Fruit fly (Drosophila melanogaster): ENCODE measurements around the gene CG33177.

CG33177 gene

DNA sequence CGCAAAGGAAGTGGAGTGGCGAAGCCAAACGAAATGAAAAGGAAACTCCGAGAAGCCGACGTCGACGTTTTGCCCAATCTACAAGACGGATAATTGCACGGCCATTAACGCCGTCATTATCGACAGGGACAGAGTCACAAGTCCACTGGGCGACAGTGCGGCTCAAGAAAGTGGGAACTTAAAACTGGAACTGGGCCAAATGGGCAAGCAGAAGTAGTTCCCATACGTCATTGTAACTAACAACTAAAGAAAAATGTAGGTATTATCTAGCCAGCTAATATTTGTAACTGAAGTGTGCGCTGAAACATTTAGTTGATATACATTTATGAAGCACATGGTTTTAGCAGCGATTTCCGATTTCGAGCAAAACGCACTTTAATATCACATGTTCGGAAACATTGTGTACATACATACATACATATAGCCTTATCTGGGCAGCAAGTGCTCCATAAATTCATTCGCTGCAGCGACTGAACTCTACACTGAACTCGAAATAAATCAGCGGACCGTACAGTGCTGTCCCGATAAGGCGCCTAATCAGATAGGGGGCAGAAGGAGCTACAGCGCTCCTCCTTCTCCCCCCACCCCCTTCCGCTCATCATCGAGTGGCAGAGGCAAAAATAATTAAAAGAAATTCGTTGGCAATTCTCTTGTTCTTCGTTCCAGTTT, 10.2 kb upstream of the CG33177 start (continued):
- TF ChIP-seq bsh (GFP tag; optimal IDR thresholded peaks at IDR 0.05), result peak in 1 of 2 experiments; percentile 0
- no peak for TF ChIP-seq CG4404 (GFP tag; IDR thresholded peaks at IDR 0.05)
- no peak for TF ChIP-seq CG7839 (tag; optimal IDR thresholded peaks at IDR 0.05)
- TF ChIP-seq CG11696 (GFP tag; IDR thresholded peaks at IDR 0.05), result peak; percentile 34; the same call in 1 of the 2 replicates
- TF ChIP-seq Fer3 (tag; optimal IDR thresholded peaks at IDR 0.05), result no peak

- TF ChIP-seq pum (GFP tag; optimal IDR thresholded peaks at IDR 0.05), result peak; percentile 91
- TF ChIP-seq sug (tag; optimal IDR thresholded peaks at IDR 0.05), result peak; percentile 90
- TF ChIP-seq kni (GFP tag; optimal IDR thresholded peaks at IDR 0.05), result peak; percentile 55
- TF ChIP-seq CG13624 (GFP tag; optimal IDR thresholded peaks at IDR 0.05), result peak; percentile 93
- TF ChIP-seq shn (GFP tag; optimal IDR thresholded peaks at IDR 0.05), result peak; percentile 96
- TF ChIP-seq CG15601 (tag; optimal IDR thresholded peaks at IDR 0.05), result peak; percentile 54
- peak; percentile 75 for TF ChIP-seq dati (GFP tag; IDR thresholded peaks at IDR 0.05)
- TF ChIP-seq CG1603 (tag; optimal IDR thresholded peaks at IDR 0.05), result peak; percentile 84
- TF ChIP-seq CG17912 (GFP tag; optimal IDR thresholded peaks at IDR 0.05), result peak; percentile 55
- TF ChIP-seq CG18764 (GFP tag; optimal IDR thresholded peaks at IDR 0.05), result peak; percentile 69
- peak; percentile 90 for TF ChIP-seq CG3281 (GFP tag; optimal IDR thresholded peaks at IDR 0.05)
- peak; percentile 89 for TF ChIP-seq CG13296 (GFP tag; optimal IDR thresholded peaks at IDR 0.05)
- peak; percentile 86 for TF ChIP-seq aop (GFP tag; IDR thresholded peaks at IDR 0.05)
- TF ChIP-seq CG10274 (GFP tag; optimal IDR thresholded peaks at IDR 0.05), result peak; percentile 67
- TF ChIP-seq BEAF-32 (GFP tag; optimal IDR thresholded peaks at IDR 0.05), result peak; percentile 11
- peak; percentile 94 for TF ChIP-seq lab (GFP tag; optimal IDR thresholded peaks at IDR 0.05)
- peak; percentile 86 for TF ChIP-seq vfl (GFP tag; optimal IDR thresholded peaks at IDR 0.05)
- TF ChIP-seq esg (GFP tag; conservative IDR thresholded peaks at IDR 0.05), result peak; percentile 81
- peak; percentile 91 for TF ChIP-seq Camta (GFP tag; optimal IDR thresholded peaks at IDR 0.05)
- peak; percentile 77 for TF ChIP-seq Bdp1 (GFP tag; optimal IDR thresholded peaks at IDR 0.05)
- no peak for TF ChIP-seq pan (optimal IDR thresholded peaks at IDR 0.05)
- TF ChIP-seq pan (GFP tag; optimal IDR thresholded peaks at IDR 0.05 in 1 of 2, IDR thresholded peaks at IDR 0.05 in 1 of 2), result peak in 1 of 2 experiments; percentile 89
- TF ChIP-seq trh (GFP tag; optimal IDR thresholded peaks at IDR 0.05), result peak; percentile 64
- peak; percentile 82 for TF ChIP-seq gcm2 (GFP tag; optimal IDR thresholded peaks at IDR 0.05)
- no peak for TF ChIP-seq sc (optimal IDR thresholded peaks at IDR 0.05)
- TF ChIP-seq sc (GFP tag; optimal IDR thresholded peaks at IDR 0.05), result peak; percentile 48
- TF ChIP-seq cg (GFP tag; optimal IDR thresholded peaks at IDR 0.05), result no peak
- TF ChIP-seq GATAe (GFP tag; conservative IDR thresholded peaks at IDR 0.05), result peak; percentile 47; the same call in 1 of the 2 replicates
- TF ChIP-seq emc (GFP tag; optimal IDR thresholded peaks at IDR 0.05), result peak; percentile 83
- peak; percentile 84 for TF ChIP-seq Sox100B (GFP tag; optimal IDR thresholded peaks at IDR 0.05)
- peak in 1 of 2 experiments; percentile 42 for TF ChIP-seq crp (GFP tag; optimal IDR thresholded peaks at IDR 0.05)
- peak; percentile 94 for TF ChIP-seq pho (GFP tag; optimal IDR thresholded peaks at IDR 0.05)
- peak; percentile 97 for TF ChIP-seq sens (GFP tag)
- TF ChIP-seq br (optimal IDR thresholded peaks at IDR 0.05), result no peak
- peak; percentile 57; the same call in 1 of the 2 replicates for TF ChIP-seq toy (GFP tag; IDR thresholded peaks at IDR 0.05)
- peak; percentile 77 for TF ChIP-seq CG18262 (tag; optimal IDR thresholded peaks at IDR 0.05)
- peak; percentile 72 for TF ChIP-seq D19B (GFP tag; optimal IDR thresholded peaks at IDR 0.05)
- TF ChIP-seq ATbp (GFP tag; optimal IDR thresholded peaks at IDR 0.05), result peak; percentile 84
- peak; percentile 73 for TF ChIP-seq CG43689 (GFP tag; IDR thresholded peaks at IDR 0.05)
- peak; percentile 99 for TF ChIP-seq Ets65A (GFP tag)
- TF ChIP-seq CG12391 (tag; optimal IDR thresholded peaks at IDR 0.05), result peak; percentile 88
- TF ChIP-seq CG14965 (GFP tag; optimal IDR thresholded peaks at IDR 0.05; ENCODE audit: borderline replicate concordance), result peak; percentile 57
Observed at dm6 chrX:15074646-15075351, 6.4 kb upstream of the CG33177 start.

All from whole organism, embryonic.